Worm (Caenorhabditis elegans): ENCODE results near the gene F20G2.2.

The F20G2.2 gene

DNA sequence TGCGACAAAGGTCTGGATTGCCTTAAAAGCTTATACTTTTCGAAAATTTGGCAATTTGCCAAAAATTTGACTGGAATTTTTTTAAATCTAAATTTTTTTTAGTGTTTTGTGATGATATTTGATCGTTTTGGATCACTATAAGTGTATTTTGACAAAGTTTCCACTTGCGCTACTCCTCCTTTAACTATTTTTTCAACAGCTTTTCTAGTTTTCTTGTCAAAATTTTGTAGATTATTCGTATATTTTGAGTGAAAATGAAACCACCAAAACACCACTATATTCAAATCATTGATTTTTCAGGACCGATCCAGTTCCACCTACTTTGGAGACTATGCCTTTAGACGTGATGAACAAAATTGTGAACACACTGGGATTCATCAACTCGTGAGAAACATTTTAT is 30.6 kb downstream of the F20G2.2 start, which contains the start of gene fbxa-181:
Gene fbxa-181 (plus strand): TSS at position 301 of the 400 bp plus-strand sequence.
- no peak for TF ChIP-seq T22C8.4 (GFP tag; IDR thresholded peaks at IDR 0.05)
- TF ChIP-seq tab-1 (GFP tag; IDR thresholded peaks at IDR 0.05): no peak
- no peak for TF ChIP-seq klf-2 (GFP tag; conservative IDR thresholded peaks at IDR 0.05)

ce11 chrV:13724781-13725180 is 31.4 kb downstream of the F20G2.2 start, which contains the start of gene F35E12.2:
Gene F35E12.2, minus strand, starts transcription at chrV:13724881.
- TF ChIP-seq ztf-23 (GFP tag; IDR thresholded peaks at IDR 0.05): no peak
- no peak for TF ChIP-seq T22C8.4 (GFP tag; IDR thresholded peaks at IDR 0.05)
- TF ChIP-seq tab-1 (GFP tag; IDR thresholded peaks at IDR 0.05): no peak
- no peak for TF ChIP-seq cog-1 (tag; optimal IDR thresholded peaks at IDR 0.05)
- no peak for TF ChIP-seq med-1 (GFP tag; optimal IDR thresholded peaks at IDR 0.05; ENCODE audit: insufficient read depth)
- no peak for TF ChIP-seq ref-1 (GFP tag; conservative IDR thresholded peaks at IDR 0.05)
- TF ChIP-seq flt-1 (GFP tag; IDR thresholded peaks at IDR 0.05): no peak
- no peak for TF ChIP-seq ztf-29 (GFP tag; IDR thresholded peaks at IDR 0.05)

- TF ChIP-seq flt-1 (GFP tag; IDR thresholded peaks at IDR 0.05) (no peak), klf-2 (GFP tag; conservative IDR thresholded peaks at IDR 0.05) (no peak), med-1 (GFP tag; optimal IDR thresholded peaks at IDR 0.05; ENCODE audit: insufficient read depth) (no peak), cog-1 (tag; optimal IDR thresholded peaks at IDR 0.05) (no peak)
Measured at ce11 chrV:13716531-13716930, 39.7 kb downstream of the F20G2.2 start, which contains the start of gene T01D3.6. Gene T01D3.6, plus strand, starts transcription at chrV:13716824.

DNA sequence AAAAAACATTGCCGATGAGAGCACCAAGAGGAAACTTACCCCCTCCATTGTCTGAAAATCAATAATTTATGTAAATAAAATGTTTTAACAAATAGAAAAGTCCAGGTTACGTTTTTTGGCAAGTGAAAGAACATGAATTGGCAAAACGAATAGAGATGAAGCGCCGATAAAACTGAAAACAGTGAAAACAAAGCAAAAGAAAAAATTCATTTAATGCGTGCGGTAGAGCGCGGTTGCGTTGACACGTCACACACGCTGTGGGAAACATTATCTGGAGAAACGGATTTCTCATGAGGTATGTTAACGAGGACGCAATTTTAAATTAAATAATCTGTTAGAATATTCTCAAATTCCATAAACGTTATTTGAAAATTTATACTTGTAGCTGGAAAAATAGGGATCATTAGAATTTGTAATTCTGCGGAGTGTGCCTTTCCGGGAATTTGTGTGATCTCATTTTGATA is 41.0 kb downstream of the F20G2.2 start, which contains the start of gene zipt-9:
Gene zipt-9 (minus strand): TSS at position 51 of the 464 bp plus-strand sequence.
- TF ChIP-seq ztf-23 (GFP tag; IDR thresholded peaks at IDR 0.05): peak; percentile 77; the same call in 1 of the 2 replicates
- TF ChIP-seq T22C8.4 (GFP tag; IDR thresholded peaks at IDR 0.05): 0 out of 2 replicates have a peak, but pooled peaks have one; percentile 33
- TF ChIP-seq med-1 (GFP tag; optimal IDR thresholded peaks at IDR 0.05; ENCODE audit: insufficient read depth): no peak
- no peak for TF ChIP-seq tab-1 (GFP tag; IDR thresholded peaks at IDR 0.05)
- 0 out of 2 replicates have a peak, but pooled peaks have one; percentile 68 for TF ChIP-seq klf-2 (GFP tag; conservative IDR thresholded peaks at IDR 0.05)
- peak; percentile 70 for TF ChIP-seq cog-1 (tag; optimal IDR thresholded peaks at IDR 0.05)
- TF ChIP-seq ref-1 (GFP tag; conservative IDR thresholded peaks at IDR 0.05): no peak

DNA sequence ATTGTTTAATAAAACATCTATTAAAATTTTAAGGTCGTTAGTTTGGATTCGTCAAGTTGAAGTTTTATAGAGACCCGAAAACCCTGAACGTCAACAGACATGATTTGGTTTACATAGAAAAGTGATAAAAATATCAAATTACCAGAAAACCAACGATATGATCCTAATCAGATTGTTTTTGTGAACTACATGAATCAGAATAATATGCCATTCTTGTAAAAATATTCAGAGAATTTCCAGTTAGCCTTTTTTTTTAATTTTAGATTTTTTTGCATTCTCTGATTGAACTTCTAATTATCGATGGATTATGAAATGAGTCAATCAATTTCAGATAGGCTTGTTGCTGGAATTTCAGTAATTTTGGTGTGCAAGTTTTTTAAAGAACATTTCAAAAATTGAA is 45.1 kb downstream of the F20G2.2 start, which contains the start of gene srx-96:
Gene srx-96 (plus strand): TSS at position 301 of the 400 bp plus-strand sequence.
- TF ChIP-seq ztf-29 (GFP tag; IDR thresholded peaks at IDR 0.05) (no peak), T22C8.4 (GFP tag; IDR thresholded peaks at IDR 0.05) (no peak), cog-1 (tag; optimal IDR thresholded peaks at IDR 0.05) (no peak), klf-2 (GFP tag; conservative IDR thresholded peaks at IDR 0.05) (no peak), med-1 (GFP tag; optimal IDR thresholded peaks at IDR 0.05; ENCODE audit: insufficient read depth) (no peak), flt-1 (GFP tag; IDR thresholded peaks at IDR 0.05) (no peak), tab-1 (GFP tag; IDR thresholded peaks at IDR 0.05) (no peak), ztf-23 (GFP tag; IDR thresholded peaks at IDR 0.05) (no peak), ref-1 (GFP tag; conservative IDR thresholded peaks at IDR 0.05) (no peak)

DNA sequence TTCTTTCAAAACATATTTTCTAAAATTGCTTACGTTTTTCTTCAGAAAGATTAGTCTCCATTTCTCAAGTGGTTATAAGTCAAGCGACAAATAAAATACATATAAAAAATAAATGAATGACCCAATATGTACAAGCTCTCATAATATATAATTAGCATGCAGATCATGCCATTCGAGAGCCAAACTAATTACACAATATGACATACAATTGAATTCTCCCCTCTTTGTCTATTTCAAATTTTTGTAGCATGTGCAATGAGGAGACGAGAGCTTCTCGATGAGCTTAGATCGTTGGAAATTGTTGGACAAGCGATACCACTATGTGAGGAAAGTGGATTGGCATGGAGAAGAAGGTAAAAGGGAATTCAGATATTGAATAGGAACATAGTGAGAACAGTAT is 48.9 kb downstream of the F20G2.2 start, which contains the start of gene hlh-34:
Gene hlh-34 (minus strand): TSS at position 101 of the 400 bp plus-strand sequence.
- TF ChIP-seq tab-1 (GFP tag; IDR thresholded peaks at IDR 0.05) (no peak), ref-1 (GFP tag; conservative IDR thresholded peaks at IDR 0.05) (no peak), cog-1 (tag; optimal IDR thresholded peaks at IDR 0.05) (no peak), ztf-23 (GFP tag; IDR thresholded peaks at IDR 0.05) (no peak), ztf-29 (GFP tag; IDR thresholded peaks at IDR 0.05) (no peak), med-1 (GFP tag; optimal IDR thresholded peaks at IDR 0.05; ENCODE audit: insufficient read depth) (no peak)
